Worm (Caenorhabditis elegans): ENCODE measurements around the gene imp-3.
A peak's percentile ranks its signal among the peaks of the same experiment; 100 is the strongest.

imp-3 gene

DNA sequence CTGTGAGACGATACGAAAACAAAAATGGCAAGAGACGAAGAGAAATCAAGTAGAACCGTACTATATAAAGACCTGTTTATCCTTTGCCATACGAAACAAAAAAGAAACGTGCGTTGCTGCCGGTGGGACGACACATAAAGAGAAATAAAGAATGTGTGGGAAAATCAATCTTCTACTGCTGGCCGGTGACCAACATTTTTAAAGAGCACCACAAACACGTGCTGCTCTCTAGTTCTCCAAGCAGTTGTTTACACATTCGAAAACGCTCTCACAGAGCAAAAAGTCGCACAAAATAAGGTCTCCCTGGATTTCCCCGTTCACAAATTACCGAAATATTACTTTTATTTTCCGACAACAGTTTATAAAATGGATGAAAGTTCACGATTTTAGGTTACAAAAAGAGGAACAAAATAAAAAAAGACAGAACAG, at the start of gene imp-3:
imp-3 (minus strand) TSS at position 93 of the 429 bp plus-strand sequence.
- 0 out of 2 replicates have a peak, but pooled peaks have one; percentile 11 for TF ChIP-seq ceh-88 (GFP tag; IDR thresholded peaks at IDR 0.05)
- no peak for TF ChIP-seq skn-1 (tag; optimal IDR thresholded peaks at IDR 0.05)
- TF ChIP-seq nhr-19 (GFP tag; conservative IDR thresholded peaks at IDR 0.05), result 0 out of 2 replicates have a peak, but pooled peaks have one; percentile 11
- TF ChIP-seq tbx-2 (tag; optimal IDR thresholded peaks at IDR 0.05), result peak; percentile 37
- TF ChIP-seq dpl-1 (GFP tag; optimal IDR thresholded peaks at IDR 0.05), result peak in 2 of 3 experiments; percentile 31 to 41
- no peak for TF ChIP-seq pax-3 (tag; optimal IDR thresholded peaks at IDR 0.05)
- TF ChIP-seq egl-13 (tag; optimal IDR thresholded peaks at IDR 0.05), result no peak
- peak in 1 of 2 experiments; percentile 78 for TF ChIP-seq mdl-1 (tag; optimal IDR thresholded peaks at IDR 0.05)
- TF ChIP-seq ztf-11 (tag; optimal IDR thresholded peaks at IDR 0.05), result no peak
- no peak for TF ChIP-seq sptf-1 (tag; optimal IDR thresholded peaks at IDR 0.05)
- no peak for TF ChIP-seq sup-37 (GFP tag; optimal IDR thresholded peaks at IDR 0.05)
- no peak for TF ChIP-seq ceh-63 (GFP tag; optimal IDR thresholded peaks at IDR 0.05)
- TF ChIP-seq nhr-20 (tag; optimal IDR thresholded peaks at IDR 0.05), result peak; percentile 46
- TF ChIP-seq unc-130 (tag; optimal IDR thresholded peaks at IDR 0.05), result peak; percentile 32
- TF ChIP-seq vab-15 (tag; optimal IDR thresholded peaks at IDR 0.05), result no peak
- peak; percentile 6 for TF ChIP-seq elt-2 (tag; optimal IDR thresholded peaks at IDR 0.05)
- no peak for TF ChIP-seq nhr-77 (tag; optimal IDR thresholded peaks at IDR 0.05)
- TF ChIP-seq fkh-4 (tag; optimal IDR thresholded peaks at IDR 0.05; ENCODE audit: borderline replicate concordance), result no peak
- TF ChIP-seq unc-98 (GFP tag; IDR thresholded peaks at IDR 0.05), result no peak
- 0 out of 2 replicates have a peak, but pooled peaks have one; percentile 25 for TF ChIP-seq grh-1 (GFP tag; IDR thresholded peaks at IDR 0.05)
- peak; percentile 7 for TF ChIP-seq xbp-1 (tag; optimal IDR thresholded peaks at IDR 0.05)
- TF ChIP-seq nhr-11 (tag; optimal IDR thresholded peaks at IDR 0.05), result no peak
- TF ChIP-seq nhr-12 (tag; optimal IDR thresholded peaks at IDR 0.05), result no peak
- TF ChIP-seq isw-1 (GFP tag; IDR thresholded peaks at IDR 0.05), result no peak
- peak; percentile 57 for TF ChIP-seq snu-23 (GFP tag; optimal IDR thresholded peaks at IDR 0.05)
- peak; percentile 58 for TF ChIP-seq nhr-90 (tag; optimal IDR thresholded peaks at IDR 0.05; ENCODE audit: poor library complexity)
- no peak for TF ChIP-seq ces-1 (GFP tag; optimal IDR thresholded peaks at IDR 0.05)
- no peak for TF ChIP-seq hpl-2 (GFP tag; optimal IDR thresholded peaks at IDR 0.05)
- TF ChIP-seq lin-14 (GFP tag; optimal IDR thresholded peaks at IDR 0.05), result peak; percentile 71
- no peak for TF ChIP-seq fos-1 (tag; optimal IDR thresholded peaks at IDR 0.05)
- no peak for TF ChIP-seq C16A3.4 (tag; optimal IDR thresholded peaks at IDR 0.05)
- TF ChIP-seq Y116A8C.19 (tag; optimal IDR thresholded peaks at IDR 0.05; ENCODE audit: borderline replicate concordance), result no peak
- peak; percentile 18 for TF ChIP-seq irx-1 (tag; optimal IDR thresholded peaks at IDR 0.05)
- no peak for TF ChIP-seq egl-27 (tag; optimal IDR thresholded peaks at IDR 0.05)
- no peak for TF ChIP-seq mep-1 (tag; optimal IDR thresholded peaks at IDR 0.05)
- no peak for TF ChIP-seq nhr-76 (tag; optimal IDR thresholded peaks at IDR 0.05)
- no peak for TF ChIP-seq hlh-17 (GFP tag; optimal IDR thresholded peaks at IDR 0.05; ENCODE audit: borderline replicate concordance)
- TF ChIP-seq pqm-1 (tag; optimal IDR thresholded peaks at IDR 0.05), result no peak
- TF ChIP-seq lin-15B (tag; optimal IDR thresholded peaks at IDR 0.05), result no peak
- TF ChIP-seq unc-62 (GFP tag; optimal IDR thresholded peaks at IDR 0.05), result no peak
- no peak for TF ChIP-seq fkh-10 (GFP tag; optimal IDR thresholded peaks at IDR 0.05)
- no peak for TF ChIP-seq zag-1 (tag; optimal IDR thresholded peaks at IDR 0.05)
- no peak for TF ChIP-seq jun-1 (tag; optimal IDR thresholded peaks at IDR 0.05)
- TF ChIP-seq lin-13 (GFP tag; optimal IDR thresholded peaks at IDR 0.05), result no peak
- peak; percentile 93 for TF ChIP-seq ama-1 (optimal IDR thresholded peaks at IDR 0.05)
- no peak for TF ChIP-seq aha-1 (tag; optimal IDR thresholded peaks at IDR 0.05)
- TF ChIP-seq lir-3 (tag; optimal IDR thresholded peaks at IDR 0.05; ENCODE audit: poor library complexity), result no peak
- no peak for TF ChIP-seq ceh-8 (GFP tag; optimal IDR thresholded peaks at IDR 0.05)
- TF ChIP-seq dsc-1 (tag; optimal IDR thresholded peaks at IDR 0.05), result peak; percentile 18
- TF ChIP-seq unc-30 (tag; optimal IDR thresholded peaks at IDR 0.05), result no peak
- peak; percentile 55 to 60 for TF ChIP-seq lsy-2 (tag; optimal IDR thresholded peaks at IDR 0.05)
- TF ChIP-seq tlp-1 (tag; optimal IDR thresholded peaks at IDR 0.05), result no peak
- no peak for TF ChIP-seq pag-3 (tag; optimal IDR thresholded peaks at IDR 0.05; ENCODE audit: borderline replicate concordance, insufficient read depth)
